Worm (Caenorhabditis elegans): ENCODE data around the gene srd-36.

DNA sequence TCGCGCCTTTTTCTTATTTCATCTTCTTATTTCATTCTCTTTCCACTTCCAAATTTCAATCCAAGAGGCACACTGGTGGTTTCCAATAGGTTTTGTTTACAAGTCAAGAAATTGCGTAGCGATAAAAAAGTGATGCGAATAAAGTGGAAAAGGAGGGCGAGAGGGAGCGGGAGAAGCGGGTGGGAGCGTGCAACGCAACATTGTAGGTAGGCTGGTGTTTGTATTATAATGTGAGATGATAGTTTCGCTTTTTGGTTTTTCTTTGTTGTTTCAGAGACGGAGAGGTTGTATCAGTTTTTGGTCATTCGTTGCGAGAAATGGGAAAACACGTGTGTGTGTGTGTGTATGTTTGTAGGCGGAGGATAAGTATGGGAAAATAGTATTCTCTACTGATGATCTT is 44.4 kb downstream of the srd-36 start:
- no peak for TF ChIP-seq cog-1 (tag; optimal IDR thresholded peaks at IDR 0.05)
- TF ChIP-seq klf-2 (GFP tag; conservative IDR thresholded peaks at IDR 0.05): no peak
- no peak for TF ChIP-seq flt-1 (GFP tag; IDR thresholded peaks at IDR 0.05)
- TF ChIP-seq tab-1 (GFP tag; IDR thresholded peaks at IDR 0.05): no peak
- TF ChIP-seq T22C8.4 (GFP tag; IDR thresholded peaks at IDR 0.05): no peak
- no peak for TF ChIP-seq ztf-23 (GFP tag; IDR thresholded peaks at IDR 0.05)
- no peak for TF ChIP-seq med-1 (GFP tag; optimal IDR thresholded peaks at IDR 0.05; ENCODE audit: insufficient read depth)
- no peak for TF ChIP-seq ztf-29 (GFP tag; IDR thresholded peaks at IDR 0.05)

All from whole organism, midembryonic.